Fruit fly (Drosophila melanogaster): ENCODE results near the gene twit.

The twit gene

dm6 chr2L:20820767-20821166, 31.6 kb upstream of the twit start, which contains the start of gene CheB38c:
TSS of gene CheB38c (minus strand) at chr2L:20820867.
- no peak for TF ChIP-seq CG8478 (optimal IDR thresholded peaks at IDR 0.05)
- no peak for TF ChIP-seq CTCF (optimal IDR thresholded peaks at IDR 0.05)

- TF ChIP-seq CTCF (optimal IDR thresholded peaks at IDR 0.05): no peak
- TF ChIP-seq CG8478 (optimal IDR thresholded peaks at IDR 0.05): no peak
Observed at dm6 chr2L:20821249-20822024, 30.9 kb upstream of the twit start.

dm6 chr2L:20822025-20822371, 30.4 kb upstream of the twit start:
- TF ChIP-seq CTCF (optimal IDR thresholded peaks at IDR 0.05) (peak in 1 of 2 experiments; percentile 0), CG8478 (optimal IDR thresholded peaks at IDR 0.05) (no peak)

DNA sequence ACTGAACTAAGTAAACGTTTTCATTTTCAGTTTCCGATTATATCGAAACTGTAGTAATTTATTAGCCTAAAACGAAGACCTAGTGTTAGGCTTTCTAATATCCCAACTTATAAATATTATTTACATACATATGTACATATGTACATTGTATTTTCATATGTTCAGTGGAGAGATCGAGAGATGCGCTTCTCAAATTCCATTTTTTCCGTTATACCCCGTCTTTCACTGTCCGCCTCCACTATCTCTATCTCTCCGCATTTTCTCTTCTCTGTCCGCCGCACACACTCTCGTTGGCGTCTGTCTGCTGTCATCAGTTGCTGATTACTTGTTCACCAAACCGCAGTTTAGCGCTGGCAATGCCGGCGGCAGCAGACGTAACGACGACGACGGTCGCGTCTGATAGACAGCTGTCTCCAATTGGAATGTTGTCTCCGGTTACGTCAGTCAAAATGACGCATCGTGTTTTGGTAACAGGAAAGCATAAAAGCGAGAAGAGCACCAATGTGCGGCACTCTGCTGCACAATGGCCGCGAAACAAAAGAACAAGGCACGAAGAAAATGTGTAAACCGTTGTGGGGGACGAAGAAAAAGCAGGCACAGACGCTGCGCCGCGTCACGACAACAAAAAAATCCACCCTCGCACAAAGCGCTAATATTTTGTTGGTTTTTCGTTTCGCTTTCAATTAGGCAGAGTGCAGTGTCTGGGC, 29.7 kb upstream of the twit start, which contains the start of gene CG9331:
Gene CG9331, plus strand, starts transcription at position 340 of the 707 bp plus-strand sequence.
- TF ChIP-seq CTCF (optimal IDR thresholded peaks at IDR 0.05) (peak in 1 of 2 experiments; percentile 20), CG8478 (optimal IDR thresholded peaks at IDR 0.05) (no peak)

DNA sequence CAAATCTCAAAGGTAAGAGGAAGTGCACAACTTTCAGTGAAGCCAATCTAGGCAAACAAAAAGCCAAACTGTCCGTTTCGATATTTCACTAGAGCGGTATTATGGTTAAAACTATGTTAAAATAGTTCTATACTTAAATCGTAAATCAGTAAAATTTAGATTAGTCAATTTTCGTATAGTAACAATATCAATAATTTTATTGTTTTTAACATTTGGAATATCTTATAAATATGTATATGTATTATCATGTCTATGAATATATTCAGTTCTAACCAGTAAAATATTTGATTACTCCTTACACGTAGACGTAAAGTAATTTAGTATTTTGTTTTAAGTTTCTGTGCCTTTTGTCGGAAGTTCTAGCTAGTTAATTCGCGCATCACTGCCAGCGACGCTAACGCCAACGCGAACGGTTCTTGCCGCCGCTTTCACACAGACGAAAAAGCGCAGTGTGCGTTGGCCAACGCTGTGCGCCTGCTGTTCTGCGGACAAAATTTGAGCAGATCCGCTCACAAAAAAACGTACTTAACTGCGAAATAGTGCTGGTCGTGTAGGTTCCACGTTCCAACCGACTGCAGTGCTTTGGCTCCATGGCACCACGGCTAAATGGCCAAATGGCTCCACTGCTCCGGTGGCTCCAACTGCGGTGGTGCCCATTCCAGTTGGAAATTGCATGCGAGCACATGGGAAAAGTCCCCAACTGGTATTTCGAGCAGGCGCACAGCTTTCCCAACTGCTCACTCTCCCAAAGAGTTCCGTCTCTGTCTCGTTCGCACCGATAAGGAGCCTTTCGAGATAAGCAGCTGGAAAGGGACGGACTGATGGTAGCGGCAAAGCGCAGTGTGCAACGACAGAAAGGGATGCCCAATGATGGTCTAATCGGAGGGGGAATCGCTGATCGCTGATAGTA, 28.9 kb upstream of the twit start:
- TF ChIP-seq CG8478 (optimal IDR thresholded peaks at IDR 0.05) (no peak), CTCF (optimal IDR thresholded peaks at IDR 0.05) (peak in 1 of 2 experiments; percentile 9)

DNA sequence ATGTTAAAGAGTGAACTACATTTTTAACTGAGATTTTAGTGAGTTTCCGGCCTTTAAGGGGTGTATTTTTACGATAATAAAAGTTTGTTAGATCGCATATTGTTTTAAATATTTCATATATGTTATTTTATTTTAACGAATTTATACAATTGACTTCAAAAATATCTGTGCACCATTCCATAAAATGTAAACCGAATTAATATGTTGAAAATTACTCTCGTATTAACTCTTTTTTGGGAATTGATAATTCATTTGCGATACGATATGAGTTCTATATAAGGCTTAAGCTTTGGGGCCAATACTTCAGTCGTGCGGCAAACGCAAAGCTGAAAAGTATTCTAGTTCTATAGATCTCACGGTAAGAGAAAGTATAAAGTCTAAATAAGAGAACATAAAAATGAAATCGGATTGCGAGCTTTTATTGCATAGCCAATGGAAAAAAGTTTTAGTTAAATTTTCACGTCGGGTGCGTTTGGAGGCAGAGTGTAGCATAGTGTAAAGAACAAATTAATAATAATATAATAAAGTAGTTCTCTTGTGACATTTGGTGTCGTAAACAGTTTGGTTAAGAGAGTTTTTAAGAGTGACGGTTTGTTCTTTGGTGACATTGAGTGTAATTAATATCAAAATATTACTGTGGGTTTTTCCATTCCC, 28.1 kb upstream of the twit start:
- no peak for TF ChIP-seq CTCF (optimal IDR thresholded peaks at IDR 0.05)

DNA sequence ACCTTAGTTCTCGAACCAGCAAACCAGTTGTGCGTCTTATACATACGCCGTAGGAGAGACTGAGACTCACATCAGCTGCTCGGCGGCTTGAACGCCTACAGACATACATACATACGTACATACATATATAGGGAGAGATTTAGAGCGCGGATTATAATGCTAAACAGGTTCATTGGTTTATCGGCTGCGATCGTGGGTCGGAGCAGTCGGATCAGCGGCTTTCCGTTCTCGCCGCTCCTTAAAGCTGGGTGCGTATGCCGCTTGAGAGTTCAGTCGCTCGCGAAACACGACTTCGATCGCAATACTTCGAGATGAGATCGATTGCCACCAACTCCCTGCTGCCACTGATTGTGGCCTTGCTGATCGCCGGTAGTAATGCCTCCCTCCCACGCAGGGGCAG, 27.1 kb upstream of the twit start:
- no peak for TF ChIP-seq CG8478 (optimal IDR thresholded peaks at IDR 0.05)
- no peak for TF ChIP-seq CTCF (optimal IDR thresholded peaks at IDR 0.05)

DNA sequence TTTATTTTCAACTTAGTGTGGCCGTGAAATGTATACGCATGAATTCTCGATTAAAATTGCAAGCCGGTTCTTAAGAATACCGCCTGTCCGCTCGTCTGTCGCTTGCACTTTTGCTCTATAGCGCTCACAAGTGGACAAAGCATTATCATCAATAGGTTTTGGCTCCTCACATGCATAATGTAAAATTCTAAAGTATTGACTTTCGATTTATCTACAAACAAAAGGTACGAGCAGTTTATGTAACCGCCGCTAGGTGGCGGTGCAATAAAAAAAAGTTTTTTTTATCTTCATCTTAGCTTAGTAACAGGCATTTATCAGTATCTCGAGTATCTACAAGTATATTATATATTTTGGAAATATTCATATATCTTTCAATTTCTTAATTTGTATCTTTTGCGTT, 26.2 kb upstream of the twit start:
- TF ChIP-seq CG8478 (optimal IDR thresholded peaks at IDR 0.05) (no peak), CTCF (optimal IDR thresholded peaks at IDR 0.05) (peak; percentile 77 to 86)

- no peak for TF ChIP-seq CG8478 (optimal IDR thresholded peaks at IDR 0.05)
- TF ChIP-seq CTCF (optimal IDR thresholded peaks at IDR 0.05): no peak
Observed at dm6 chr2L:20827045-20827444, 25.3 kb upstream of the twit start.

dm6 chr2L:20828701-20829100, 23.7 kb upstream of the twit start:
- TF ChIP-seq CTCF (optimal IDR thresholded peaks at IDR 0.05) (no peak), CG8478 (optimal IDR thresholded peaks at IDR 0.05) (no peak)

- no peak for TF ChIP-seq CG8478 (optimal IDR thresholded peaks at IDR 0.05)
- TF ChIP-seq CTCF (optimal IDR thresholded peaks at IDR 0.05): no peak
Observed at dm6 chr2L:20829309-20829708, 23.1 kb upstream of the twit start, which contains the start of gene CG31673. TSS of gene CG31673 (plus strand) at chr2L:20829609.

DNA sequence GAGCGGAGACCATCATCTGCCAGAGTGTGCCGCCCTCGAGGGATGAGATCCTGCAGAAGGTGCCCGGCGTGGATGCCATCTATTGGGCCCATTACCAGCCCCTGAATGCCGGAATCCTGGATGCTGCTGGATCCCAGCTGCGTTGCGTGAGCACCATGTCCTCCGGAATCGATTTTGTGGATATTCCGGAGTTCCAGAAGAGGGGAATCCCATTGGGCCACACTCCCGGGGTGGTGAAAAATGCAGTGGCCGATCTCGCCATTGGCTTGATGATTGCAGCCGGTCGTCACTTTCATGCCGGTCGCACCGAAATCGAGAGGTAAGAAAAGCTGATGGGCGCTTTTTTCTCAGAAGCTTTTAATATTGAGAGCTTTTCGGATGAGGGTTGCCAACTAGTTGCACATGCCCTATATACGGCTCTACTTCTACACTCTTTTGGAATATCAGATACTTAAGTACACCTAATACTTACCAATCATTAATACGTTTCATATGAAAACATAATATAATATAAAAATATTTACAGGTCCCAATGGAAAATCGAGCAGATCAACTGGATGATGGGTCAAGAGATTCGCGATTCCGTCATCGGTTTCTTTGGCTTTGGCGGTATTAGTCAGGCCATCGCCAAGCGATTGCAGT, 22.5 kb upstream of the twit start:
- TF ChIP-seq CTCF (optimal IDR thresholded peaks at IDR 0.05) (no peak), CG8478 (optimal IDR thresholded peaks at IDR 0.05) (no peak)

DNA sequence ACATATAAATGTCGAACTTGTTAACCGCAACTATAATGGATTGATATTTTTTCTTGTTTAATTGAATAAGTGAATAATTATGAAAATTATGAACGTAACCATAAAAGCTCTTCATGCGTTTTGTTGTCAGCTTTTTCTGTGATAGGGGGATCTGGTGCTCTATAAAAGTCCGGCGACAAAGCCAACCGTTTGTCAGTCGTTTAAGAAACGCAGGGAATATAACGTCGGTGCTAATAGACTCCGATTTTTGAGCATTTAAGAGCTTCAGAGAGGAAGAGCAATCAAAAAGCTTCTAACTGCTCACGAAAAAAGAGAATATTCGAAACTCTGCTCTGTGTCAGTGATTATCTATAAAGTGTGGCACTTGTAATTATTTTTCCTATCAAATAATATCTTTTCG, 21.3 kb upstream of the twit start, which contains the start of gene CG31674:
Gene CG31674, plus strand, starts transcription at position 203 of the 400 bp plus-strand sequence.
- TF ChIP-seq CTCF (optimal IDR thresholded peaks at IDR 0.05): no peak
- no peak for TF ChIP-seq CG8478 (optimal IDR thresholded peaks at IDR 0.05)

dm6 chr2L:20835501-20835900, 16.9 kb upstream of the twit start, which contains the start of gene Oseg5:
TSS of gene Oseg5 (minus strand) at chr2L:20835840.
- TF ChIP-seq CG8478 (optimal IDR thresholded peaks at IDR 0.05): no peak
- TF ChIP-seq CTCF (optimal IDR thresholded peaks at IDR 0.05): peak; percentile 19 to 56

All from S2 (cell line).